Fruit fly (Drosophila melanogaster): ENCODE measurements around the gene nkd.

nkd gene

DNA sequence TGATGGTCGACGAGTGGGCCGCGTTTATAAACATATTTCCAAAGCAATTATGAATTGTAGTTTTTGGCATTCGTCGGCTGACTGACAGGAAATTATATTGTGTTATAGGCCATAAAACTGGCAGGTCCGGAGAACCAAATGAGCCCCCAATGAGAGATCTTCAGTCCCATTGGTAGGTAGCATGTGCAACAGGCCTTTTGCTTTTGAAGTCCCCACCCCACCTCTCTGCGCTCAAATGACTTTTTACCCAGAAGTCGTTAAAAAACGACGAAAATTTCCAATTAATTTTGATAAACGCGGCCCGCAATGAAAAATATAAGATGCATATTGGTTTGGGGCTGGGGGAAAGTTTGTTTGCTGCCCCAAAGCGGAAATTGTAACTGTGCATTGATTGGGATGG, 3.0 kb upstream of the nkd start (continued):
- no peak for TF ChIP-seq CG12299 (tag; optimal IDR thresholded peaks at IDR 0.05)
- TF ChIP-seq Med (GFP tag) = peak; percentile 7
- no peak for TF ChIP-seq cad (GFP tag; optimal IDR thresholded peaks at IDR 0.05)
- TF ChIP-seq NfI (GFP tag; optimal IDR thresholded peaks at IDR 0.05) = no peak

DNA sequence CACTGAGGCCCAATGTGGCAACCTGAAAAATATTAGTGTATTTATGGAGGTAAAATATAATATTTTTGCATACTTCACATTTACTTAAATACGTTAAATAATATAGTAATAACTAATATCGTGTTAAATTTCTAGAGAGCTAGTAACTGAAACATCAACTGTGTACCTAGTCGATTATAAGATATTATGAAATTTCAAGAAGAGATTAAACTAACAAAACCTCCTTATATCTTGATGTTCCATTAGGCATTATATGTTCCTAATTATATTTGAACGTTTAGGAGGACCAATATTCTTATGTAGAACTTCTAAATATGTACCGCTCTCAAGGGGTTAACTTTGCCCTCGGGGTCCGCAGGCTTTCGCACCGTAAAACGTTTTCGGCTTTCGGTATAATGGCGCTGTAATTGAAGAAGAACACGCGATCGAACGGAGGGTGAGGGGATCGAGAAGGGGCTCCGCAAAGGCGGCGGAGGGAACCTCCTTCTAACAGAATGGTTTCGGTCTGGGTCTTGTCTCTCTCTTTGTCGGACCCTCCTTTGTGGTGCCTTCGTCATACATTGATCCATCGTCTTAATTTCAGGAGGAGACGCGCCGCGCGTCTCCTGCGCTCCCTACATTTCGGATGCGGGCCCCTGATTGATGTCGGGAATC, 1.3 kb upstream of the nkd start:
- TF ChIP-seq CG11398 (GFP tag; optimal IDR thresholded peaks at IDR 0.05) = no peak
- no peak for TF ChIP-seq org-1 (GFP tag; optimal IDR thresholded peaks at IDR 0.05)
- TF ChIP-seq CG16815 (GFP tag; optimal IDR thresholded peaks at IDR 0.05) = no peak
- TF ChIP-seq Ravus (GFP tag; IDR thresholded peaks at IDR 0.05) = no peak
- no peak for TF ChIP-seq CG1233 (GFP tag; optimal IDR thresholded peaks at IDR 0.05)
- no peak for TF ChIP-seq CG11085 (GFP tag; IDR thresholded peaks at IDR 0.05)
- no peak for TF ChIP-seq so (GFP tag; IDR thresholded peaks at IDR 0.05)
- no peak for TF ChIP-seq dmrt11E (tag; optimal IDR thresholded peaks at IDR 0.05)
- TF ChIP-seq lbe (GFP tag; optimal IDR thresholded peaks at IDR 0.05) = peak; percentile 66
- no peak for TF ChIP-seq Dfd (GFP tag; optimal IDR thresholded peaks at IDR 0.05)
- no peak for TF ChIP-seq ERR (GFP tag; optimal IDR thresholded peaks at IDR 0.05)
- peak; percentile 54 for TF ChIP-seq corto (GFP tag; optimal IDR thresholded peaks at IDR 0.05)
- peak; percentile 14 for TF ChIP-seq nom (GFP tag; optimal IDR thresholded peaks at IDR 0.05)
- peak; percentile 22 for TF ChIP-seq gcm (GFP tag; optimal IDR thresholded peaks at IDR 0.05)
- no peak for TF ChIP-seq Sin3A (optimal IDR thresholded peaks at IDR 0.05)
- TF ChIP-seq Med (GFP tag) = peak; percentile 47
- TF ChIP-seq CG31224 (GFP tag; IDR thresholded peaks at IDR 0.05) = no peak
- no peak for TF ChIP-seq CG10366 (GFP tag; IDR thresholded peaks at IDR 0.05)
- no peak for TF ChIP-seq sqz (GFP tag; optimal IDR thresholded peaks at IDR 0.05)
- no peak for TF ChIP-seq Hr51 (GFP tag; optimal IDR thresholded peaks at IDR 0.05)
- no peak for TF ChIP-seq Elba2 (GFP tag; optimal IDR thresholded peaks at IDR 0.05)
- TF ChIP-seq Myb (GFP tag; optimal IDR thresholded peaks at IDR 0.05) = no peak
- no peak for TF ChIP-seq CG7372 (GFP tag; IDR thresholded peaks at IDR 0.05)
- TF ChIP-seq da (GFP tag; optimal IDR thresholded peaks at IDR 0.05) = no peak
- no peak for TF ChIP-seq CG34376 (GFP tag; optimal IDR thresholded peaks at IDR 0.05)
- TF ChIP-seq CG2120 (GFP tag; optimal IDR thresholded peaks at IDR 0.05) = peak; percentile 7
- TF ChIP-seq Pdp1 (GFP tag; optimal IDR thresholded peaks at IDR 0.05) = no peak
- no peak for TF ChIP-seq gem (tag; optimal IDR thresholded peaks at IDR 0.05)
- TF ChIP-seq crol (GFP tag; IDR thresholded peaks at IDR 0.05) = peak; percentile 73
- TF ChIP-seq CG3995 (GFP tag; optimal IDR thresholded peaks at IDR 0.05) = no peak
- no peak for TF ChIP-seq CG10321 (GFP tag; IDR thresholded peaks at IDR 0.05)
- no peak for TF ChIP-seq CG12744 (GFP tag; optimal IDR thresholded peaks at IDR 0.05)
- no peak for TF ChIP-seq CG30403 (GFP tag; optimal IDR thresholded peaks at IDR 0.05)
- TF ChIP-seq cg (GFP tag; optimal IDR thresholded peaks at IDR 0.05) = no peak

DNA sequence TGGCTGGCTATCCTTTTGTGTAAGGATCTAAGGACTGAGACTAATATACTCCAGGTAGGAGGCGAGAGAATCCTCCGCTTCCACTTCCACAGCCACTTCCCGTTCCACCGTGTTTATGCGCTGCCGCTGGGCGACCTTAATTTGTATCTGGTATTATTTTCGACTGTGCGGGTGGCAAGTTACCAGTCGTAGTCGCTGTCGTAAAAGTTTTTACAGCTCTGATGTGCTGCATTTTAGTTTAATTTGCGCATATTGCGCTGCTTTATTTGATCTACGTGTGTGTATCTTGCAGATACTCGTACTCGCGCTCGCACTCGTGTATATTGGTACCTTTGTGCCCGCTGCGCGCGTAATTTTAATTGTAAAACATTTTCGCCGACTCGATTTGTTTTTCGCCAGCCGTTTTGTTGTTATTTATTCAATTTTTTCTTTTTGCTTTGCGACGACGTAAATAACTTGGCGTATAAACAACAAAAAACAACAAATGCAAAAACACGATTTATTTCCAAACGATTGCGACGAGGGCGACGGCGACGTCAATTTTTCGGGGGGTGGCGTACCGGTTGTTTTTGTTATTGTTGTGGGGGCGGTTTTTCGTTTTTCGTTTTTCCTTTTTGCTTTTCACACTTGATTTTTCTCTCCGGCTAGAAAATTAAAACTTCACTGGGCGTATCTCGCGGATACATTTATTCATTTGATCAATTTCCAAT, 505 bp downstream of the nkd start:
- 0 out of 2 replicates have a peak, but pooled peaks have one; percentile 46 for TF ChIP-seq CG31224 (GFP tag; IDR thresholded peaks at IDR 0.05)
- TF ChIP-seq CG16813 (GFP tag; IDR thresholded peaks at IDR 0.05; ENCODE audit: partially characterized antibody) = 0 out of 3 replicates have a peak, but pooled peaks have one; percentile 16
- peak; percentile 8; the same call in 1 of the 2 replicates for TF ChIP-seq Drgx (GFP tag; IDR thresholded peaks at IDR 0.05)
- TF ChIP-seq sim (GFP tag; IDR thresholded peaks at IDR 0.05) = 0 out of 2 replicates have a peak, but pooled peaks have one; percentile 25
- TF ChIP-seq crol (GFP tag; IDR thresholded peaks at IDR 0.05) = peak; percentile 61
- TF ChIP-seq E2f2 (GFP tag; IDR thresholded peaks at IDR 0.05) = 0 out of 2 replicates have a peak, but pooled peaks have one; percentile 6
- no peak for TF ChIP-seq CG18619 (GFP tag; optimal IDR thresholded peaks at IDR 0.05)
- no peak for TF ChIP-seq Optix (GFP tag; IDR thresholded peaks at IDR 0.05)
- no peak for TF ChIP-seq CG18764 (GFP tag; optimal IDR thresholded peaks at IDR 0.05)
- 0 out of 2 replicates have a peak, but pooled peaks have one; percentile 53 for TF ChIP-seq tna (GFP tag; IDR thresholded peaks at IDR 0.05; ENCODE audit: partially characterized antibody)
- TF ChIP-seq croc (GFP tag; conservative IDR thresholded peaks at IDR 0.05) = no peak
- peak; percentile 14 for TF ChIP-seq NK7.1 (GFP tag; optimal IDR thresholded peaks at IDR 0.05)
- no peak for TF ChIP-seq CG7963 (GFP tag; IDR thresholded peaks at IDR 0.05; ENCODE audit: partially characterized antibody)
- TF ChIP-seq CG9437 (GFP tag; optimal IDR thresholded peaks at IDR 0.05) = no peak
